Fruit fly (Drosophila melanogaster) whole organism, larva: ENCODE data around the gene mib1.

Experiments
- noc ChIP-seq: fragments of 200-800 bp; sonication (Bioruptor generic); optimal IDR thresholded peaks from 3 replicates; lab custom pipeline; 2019; ENCODE audit warnings: missing biosample characterization, mild to moderate bottlenecking, missing genetic modification characterization, moderate library complexity

Gene mib1

dm6 chr3L:16011319-16012210, at the start of gene mib1:
Gene mib1, minus strand, starts transcription at chr3L:16011812.
- peak; percentile 54 for TF ChIP-seq noc (tag; lab: Kevin White, UChicago)

- peak; percentile 89 for TF ChIP-seq noc (tag; lab: Kevin White, UChicago)
These were observed 49.4 kb upstream of the mib1 start for dm6 chr3L:16060806-16061600.

- no peak for TF ChIP-seq noc (tag; lab: Kevin White, UChicago)
These were observed 44.7 kb upstream of the mib1 start for dm6 chr3L:16056101-16056891.

dm6 chr3L:16054095-16054494, 42.5 kb upstream of the mib1 start:
- TF ChIP-seq noc (tag; lab: Kevin White, UChicago), result peak; percentile 32

- no peak for TF ChIP-seq noc (tag; lab: Kevin White, UChicago)
These were observed 41.5 kb upstream of the mib1 start for dm6 chr3L:16053026-16053556.

dm6 chr3L:16052145-16053025, 40.8 kb upstream of the mib1 start:
- TF ChIP-seq noc (tag; lab: Kevin White, UChicago), result no peak

- peak; percentile 37 for TF ChIP-seq noc (tag; lab: Kevin White, UChicago)
These were observed 40.1 kb upstream of the mib1 start, which contains the start of gene Mbs for dm6 chr3L:16051719-16052122. Gene Mbs, plus strand, starts transcription at chr3L:16051959.

dm6 chr3L:16050887-16051258, 39.3 kb upstream of the mib1 start, which contains the start of gene Diap1:
Gene Diap1, minus strand, starts transcription at chr3L:16051034.
- no peak for TF ChIP-seq noc (tag; lab: Kevin White, UChicago)

dm6 chr3L:16049955-16050886, 38.6 kb upstream of the mib1 start:
- peak; percentile 63 for TF ChIP-seq noc (tag; lab: Kevin White, UChicago)

- no peak for TF ChIP-seq noc (tag; lab: Kevin White, UChicago)
These were observed 37.3 kb upstream of the mib1 start for dm6 chr3L:16048722-16049459.

- peak; percentile 63 for TF ChIP-seq noc (tag; lab: Kevin White, UChicago)
These were observed 36.5 kb upstream of the mib1 start for dm6 chr3L:16048086-16048485.

- no peak for TF ChIP-seq noc (tag; lab: Kevin White, UChicago)
These were observed 35.5 kb upstream of the mib1 start for dm6 chr3L:16047105-16047504.
